Worm (Caenorhabditis elegans): ENCODE measurements around the gene rps-27.

- TF ChIP-seq nhr-237 (tag; optimal IDR thresholded peaks at IDR 0.05) (no peak), unc-39 (tag; optimal IDR thresholded peaks at IDR 0.05) (no peak), sem-4 (tag; optimal IDR thresholded peaks at IDR 0.05) (no peak), skn-1 (tag; optimal IDR thresholded peaks at IDR 0.05) (no peak), snpc-4 (tag; optimal IDR thresholded peaks at IDR 0.05) (no peak), ceh-16 (tag; optimal IDR thresholded peaks at IDR 0.05) (no peak), fos-1 (tag; optimal IDR thresholded peaks at IDR 0.05) (no peak), unc-62 (GFP tag; optimal IDR thresholded peaks at IDR 0.05) (no peak), elt-1 (tag; optimal IDR thresholded peaks at IDR 0.05) (no peak), lsy-2 (tag; optimal IDR thresholded peaks at IDR 0.05) (no peak)
Measured at ce11 chrV:66506-66905, 37.4 kb downstream of the rps-27 start.

All from whole organism, L2 larva.